Fruit fly (Drosophila melanogaster): Measurements from ENCODE around the gene ct.

The ct gene

DNA sequence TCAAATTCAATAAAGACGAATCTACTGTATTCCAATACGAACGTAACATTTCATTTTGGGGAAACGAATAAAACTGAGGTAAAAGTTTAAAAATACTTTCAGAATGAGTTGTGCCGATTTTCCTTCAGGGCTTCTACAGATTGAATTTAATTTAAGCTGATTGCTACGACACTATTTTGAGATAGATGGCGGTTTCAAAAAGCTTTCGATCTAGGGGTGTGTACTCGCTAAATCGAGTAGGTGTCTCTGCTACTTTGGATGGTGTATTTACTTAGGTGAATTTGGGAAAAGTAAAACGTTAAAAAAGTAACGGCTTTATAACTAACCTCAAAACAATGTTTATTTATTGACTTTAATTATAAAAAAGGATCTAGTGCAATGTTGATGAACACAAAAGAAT lies 70.6 kb downstream of the ct start:
- TF ChIP-seq ovo (GFP tag; optimal IDR thresholded peaks at IDR 0.05) (no peak), bab1 (GFP tag; optimal IDR thresholded peaks at IDR 0.05) (peak; percentile 54), Hr96 (GFP tag; optimal IDR thresholded peaks at IDR 0.05) (no peak), CG5204 (GFP tag; optimal IDR thresholded peaks at IDR 0.05) (no peak), CG12768 (GFP tag; optimal IDR thresholded peaks at IDR 0.05) (no peak), CG33017 (tag; optimal IDR thresholded peaks at IDR 0.05) (no peak), Mnt (GFP tag; optimal IDR thresholded peaks at IDR 0.05) (no peak), cic (GFP tag; optimal IDR thresholded peaks at IDR 0.05) (no peak), Clk (GFP tag; optimal IDR thresholded peaks at IDR 0.05) (no peak), pad (GFP tag; optimal IDR thresholded peaks at IDR 0.05) (no peak), CG11617 (GFP tag; optimal IDR thresholded peaks at IDR 0.05) (no peak), CG14711 (tag; optimal IDR thresholded peaks at IDR 0.05) (no peak), Crg-1 (GFP tag; optimal IDR thresholded peaks at IDR 0.05) (peak; percentile 3), tj (GFP tag; optimal IDR thresholded peaks at IDR 0.05) (no peak), toe (GFP tag; optimal IDR thresholded peaks at IDR 0.05) (no peak), kay (GFP tag; ENCODE audit: borderline replicate concordance) (no peak), CG7045 (GFP tag; optimal IDR thresholded peaks at IDR 0.05) (no peak), CG1620 (GFP tag; optimal IDR thresholded peaks at IDR 0.05) (peak; percentile 2), CG7101 (tag; optimal IDR thresholded peaks at IDR 0.05) (no peak), cnc (optimal IDR thresholded peaks at IDR 0.05) (no peak)

- TF ChIP-seq CG11617 (GFP tag; optimal IDR thresholded peaks at IDR 0.05), result no peak
- no peak for TF ChIP-seq CG33017 (tag; optimal IDR thresholded peaks at IDR 0.05)
- no peak for TF ChIP-seq bab1 (GFP tag; optimal IDR thresholded peaks at IDR 0.05)
- no peak for TF ChIP-seq Hr96 (GFP tag; optimal IDR thresholded peaks at IDR 0.05)
- TF ChIP-seq CG14711 (tag; optimal IDR thresholded peaks at IDR 0.05), result no peak
- TF ChIP-seq Crg-1 (GFP tag; optimal IDR thresholded peaks at IDR 0.05), result no peak
Observed at dm6 chrX:7686071-7686470, 77.8 kb downstream of the ct start.

dm6 chrX:7688871-7689270 lies 80.6 kb downstream of the ct start:
- TF ChIP-seq CG33017 (tag; optimal IDR thresholded peaks at IDR 0.05), result no peak
- TF ChIP-seq Mnt (GFP tag; optimal IDR thresholded peaks at IDR 0.05), result no peak
- no peak for TF ChIP-seq cic (GFP tag; optimal IDR thresholded peaks at IDR 0.05)
- TF ChIP-seq CG7045 (GFP tag; optimal IDR thresholded peaks at IDR 0.05), result no peak
- TF ChIP-seq CG12768 (GFP tag; optimal IDR thresholded peaks at IDR 0.05), result no peak
- no peak for TF ChIP-seq CG11617 (GFP tag; optimal IDR thresholded peaks at IDR 0.05)
- TF ChIP-seq CG1620 (GFP tag; optimal IDR thresholded peaks at IDR 0.05), result no peak
- no peak for TF ChIP-seq pad (GFP tag; optimal IDR thresholded peaks at IDR 0.05)
- no peak for TF ChIP-seq kay (GFP tag; ENCODE audit: borderline replicate concordance)
- TF ChIP-seq ovo (GFP tag; optimal IDR thresholded peaks at IDR 0.05), result no peak
- no peak for TF ChIP-seq toe (GFP tag; optimal IDR thresholded peaks at IDR 0.05)
- no peak for TF ChIP-seq CG7101 (tag; optimal IDR thresholded peaks at IDR 0.05)
- TF ChIP-seq tj (GFP tag; optimal IDR thresholded peaks at IDR 0.05), result no peak
- TF ChIP-seq CG14711 (tag; optimal IDR thresholded peaks at IDR 0.05), result no peak
- no peak for TF ChIP-seq Hr96 (GFP tag; optimal IDR thresholded peaks at IDR 0.05)
- TF ChIP-seq CG5204 (GFP tag; optimal IDR thresholded peaks at IDR 0.05), result no peak
- no peak for TF ChIP-seq bab1 (GFP tag; optimal IDR thresholded peaks at IDR 0.05)
- no peak for TF ChIP-seq Crg-1 (GFP tag; optimal IDR thresholded peaks at IDR 0.05)
- TF ChIP-seq Clk (GFP tag; optimal IDR thresholded peaks at IDR 0.05), result no peak

- peak; percentile 60 for TF ChIP-seq CG7101 (tag; optimal IDR thresholded peaks at IDR 0.05)
- TF ChIP-seq tj (GFP tag; optimal IDR thresholded peaks at IDR 0.05), result peak; percentile 1
- peak; percentile 39 for TF ChIP-seq CG11617 (GFP tag; optimal IDR thresholded peaks at IDR 0.05)
- TF ChIP-seq CG12768 (GFP tag; optimal IDR thresholded peaks at IDR 0.05), result peak; percentile 60
- TF ChIP-seq bab1 (GFP tag; optimal IDR thresholded peaks at IDR 0.05), result no peak
- TF ChIP-seq ovo (GFP tag; optimal IDR thresholded peaks at IDR 0.05), result no peak
- TF ChIP-seq cic (GFP tag; optimal IDR thresholded peaks at IDR 0.05), result peak; percentile 45
- TF ChIP-seq kay (GFP tag; ENCODE audit: borderline replicate concordance), result peak; percentile 90
- peak; percentile 61 for TF ChIP-seq Mnt (GFP tag; optimal IDR thresholded peaks at IDR 0.05)
- no peak for TF ChIP-seq Hr96 (GFP tag; optimal IDR thresholded peaks at IDR 0.05)
- TF ChIP-seq CG14711 (tag; optimal IDR thresholded peaks at IDR 0.05), result peak; percentile 55
- no peak for TF ChIP-seq Crg-1 (GFP tag; optimal IDR thresholded peaks at IDR 0.05)
- TF ChIP-seq CG5204 (GFP tag; optimal IDR thresholded peaks at IDR 0.05), result no peak
- TF ChIP-seq Clk (GFP tag; optimal IDR thresholded peaks at IDR 0.05), result peak; percentile 20
- no peak for TF ChIP-seq toe (GFP tag; optimal IDR thresholded peaks at IDR 0.05)
- TF ChIP-seq pad (GFP tag; optimal IDR thresholded peaks at IDR 0.05), result no peak
- TF ChIP-seq CG33017 (tag; optimal IDR thresholded peaks at IDR 0.05), result peak; percentile 3
- TF ChIP-seq cnc (optimal IDR thresholded peaks at IDR 0.05), result no peak
- TF ChIP-seq CG7045 (GFP tag; optimal IDR thresholded peaks at IDR 0.05), result peak; percentile 14
- peak; percentile 17 for TF ChIP-seq CG1620 (GFP tag; optimal IDR thresholded peaks at IDR 0.05)
Observed at dm6 chrX:7690683-7691082, 82.5 kb downstream of the ct start.

dm6 chrX:7691221-7691914 lies 83.1 kb downstream of the ct start:
- TF ChIP-seq cic (GFP tag; optimal IDR thresholded peaks at IDR 0.05) (peak; percentile 47), CG7045 (GFP tag; optimal IDR thresholded peaks at IDR 0.05) (peak; percentile 27), CG5204 (GFP tag; optimal IDR thresholded peaks at IDR 0.05) (no peak), Mnt (GFP tag; optimal IDR thresholded peaks at IDR 0.05) (peak; percentile 67), toe (GFP tag; optimal IDR thresholded peaks at IDR 0.05) (no peak), CG1620 (GFP tag; optimal IDR thresholded peaks at IDR 0.05) (peak; percentile 34), Crg-1 (GFP tag; optimal IDR thresholded peaks at IDR 0.05) (peak; percentile 77), cnc (optimal IDR thresholded peaks at IDR 0.05) (no peak), CG14711 (tag; optimal IDR thresholded peaks at IDR 0.05) (peak; percentile 78), kay (GFP tag; ENCODE audit: borderline replicate concordance) (no peak), CG12768 (GFP tag; optimal IDR thresholded peaks at IDR 0.05) (peak; percentile 29), Clk (GFP tag; optimal IDR thresholded peaks at IDR 0.05) (no peak), tj (GFP tag; optimal IDR thresholded peaks at IDR 0.05) (no peak), ovo (GFP tag; optimal IDR thresholded peaks at IDR 0.05) (no peak), pad (GFP tag; optimal IDR thresholded peaks at IDR 0.05) (peak; percentile 58), CG11617 (GFP tag; optimal IDR thresholded peaks at IDR 0.05) (no peak), CG33017 (tag; optimal IDR thresholded peaks at IDR 0.05) (no peak), bab1 (GFP tag; optimal IDR thresholded peaks at IDR 0.05) (peak; percentile 91), Hr96 (GFP tag; optimal IDR thresholded peaks at IDR 0.05) (no peak), CG7101 (tag; optimal IDR thresholded peaks at IDR 0.05) (peak; percentile 81)

Data from whole organism, adult.